Worm (Caenorhabditis elegans) whole organism, L3 larva: ENCODE results near the gene sox-3.

Experiments
- elt-1 ChIP-seq: fragments of 150-350 bp; optimal IDR thresholded peaks from 2 replicates; lab custom pipeline; 2014; ENCODE audit warnings: missing biosample characterization, missing genetic modification characterization
- fkh-10 ChIP-seq: sonication (generic microtip); optimal IDR thresholded peaks from 2 replicates; lab custom pipeline; 2017; ENCODE audit warnings: missing biosample characterization, missing genetic modification reagents, missing genetic modification characterization
- lin-39 ChIP-seq: fragments of 150-350 bp; optimal IDR thresholded peaks from 2 replicates; lab custom pipeline; 2018; ENCODE audit warnings: missing biosample characterization, missing genetic modification reagents, missing genetic modification characterization
- lsy-12 ChIP-seq: sonication (generic microtip); optimal IDR thresholded peaks from 2 replicates; lab custom pipeline; 2016; ENCODE audit warnings: mild to moderate bottlenecking, missing genetic modification characterization, missing compliant biosample characterization
- nhr-77 ChIP-seq: fragments of 150-350 bp; optimal IDR thresholded peaks from 2 replicates; lab custom pipeline; 2014; ENCODE audit warnings: missing biosample characterization, missing genetic modification characterization
- unc-62 ChIP-seq: fragments of 150-350 bp; sonication (generic microtip); optimal IDR thresholded peaks from 4 replicates; lab custom pipeline; 2014; ENCODE audit warnings: missing biosample characterization, missing genetic modification reagents, missing genetic modification characterization

DNA sequence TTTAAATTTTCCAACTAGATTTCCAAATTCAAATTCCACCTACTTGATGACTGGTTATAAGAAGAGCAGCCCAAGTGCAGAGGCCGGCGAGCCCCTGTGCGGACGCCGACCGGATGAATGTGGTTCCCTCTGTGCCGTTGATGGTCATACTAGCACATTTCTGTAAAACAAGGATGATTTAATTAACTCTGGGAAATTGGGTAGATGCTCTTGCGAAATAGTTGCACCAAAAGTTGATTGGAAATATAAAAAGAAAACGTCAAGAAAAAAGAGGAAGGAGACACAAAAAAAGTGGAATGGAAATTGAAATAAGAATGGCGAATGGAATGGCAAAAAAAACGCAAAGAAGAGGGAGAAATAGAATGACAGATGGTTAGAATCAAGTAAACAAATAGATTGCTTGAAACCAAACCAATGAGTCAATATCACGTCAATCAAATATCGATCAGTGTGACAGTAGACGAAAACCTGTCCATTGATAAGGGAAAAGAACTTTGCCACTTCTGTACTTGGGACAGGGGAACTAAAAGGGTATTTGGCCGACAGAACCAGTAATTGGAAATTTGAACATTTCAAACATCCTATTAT, 14.0 kb upstream of the sox-3 start, which contains the start of gene tmem-184:
- TF ChIP-seq unc-62 (GFP tag; lab: Kevin White, UChicago), result no peak
- no peak for TF ChIP-seq elt-1 (tag; lab: Kevin White, UChicago)
- no peak for TF ChIP-seq lsy-12 (tag; lab: Kevin White, UChicago)
- TF ChIP-seq fkh-10 (GFP tag; lab: Kevin White, UChicago), result no peak
- TF ChIP-seq lin-39 (tag; lab: Kevin White, UChicago), result no peak
- no peak for TF ChIP-seq nhr-77 (tag; lab: Kevin White, UChicago)
